Fruit fly (Drosophila melanogaster): ENCODE measurements around the gene CG4362.

Gene CG4362

dm6 chr3R:20273568-20273967, 33.8 kb downstream of the CG4362 start (continued):
- peak; percentile 75 for TF ChIP-seq lab (GFP tag; optimal IDR thresholded peaks at IDR 0.05)
- TF ChIP-seq her (GFP tag; optimal IDR thresholded peaks at IDR 0.05) = peak; percentile 5
- peak; percentile 69 for TF ChIP-seq sens (GFP tag)
- no peak for TF ChIP-seq wek (GFP tag; optimal IDR thresholded peaks at IDR 0.05)
- TF ChIP-seq Blimp-1 (GFP tag; optimal IDR thresholded peaks at IDR 0.05) = peak; percentile 6
- 0 out of 3 replicates have a peak, but pooled peaks have one; percentile 27 for TF ChIP-seq Dbx (GFP tag; IDR thresholded peaks at IDR 0.05)

dm6 chr3R:20265969-20266368, 41.4 kb downstream of the CG4362 start:
- TF ChIP-seq fd64A (GFP tag; optimal IDR thresholded peaks at IDR 0.05) = no peak
- TF ChIP-seq E2f1 (GFP tag; IDR thresholded peaks at IDR 0.05) = 0 out of 2 replicates have a peak, but pooled peaks have one; percentile 17
- no peak for TF ChIP-seq sna (GFP tag; IDR thresholded peaks at IDR 0.05; ENCODE audit: partially characterized antibody)
- peak; percentile 55 for TF ChIP-seq crol (GFP tag; IDR thresholded peaks at IDR 0.05)
- TF ChIP-seq ham (GFP tag; IDR thresholded peaks at IDR 0.05) = no peak
- peak in 1 of 3 experiments; percentile 44 for TF ChIP-seq Stat92E (GFP tag; optimal IDR thresholded peaks at IDR 0.05)
- TF ChIP-seq sr (GFP tag; IDR thresholded peaks at IDR 0.05) = peak; percentile 82
- TF ChIP-seq HmgZ (tag; optimal IDR thresholded peaks at IDR 0.05) = peak; percentile 12
- TF ChIP-seq Ets97D (GFP tag; optimal IDR thresholded peaks at IDR 0.05) = no peak
- peak; percentile 8 for TF ChIP-seq CG10543 (GFP tag; optimal IDR thresholded peaks at IDR 0.05)
- no peak for TF ChIP-seq CG8388 (GFP tag; optimal IDR thresholded peaks at IDR 0.05)
- TF ChIP-seq CG7839 (tag; optimal IDR thresholded peaks at IDR 0.05) = no peak
- peak; percentile 56 for TF ChIP-seq sens (GFP tag)
- no peak for TF ChIP-seq CG13296 (GFP tag; optimal IDR thresholded peaks at IDR 0.05)
- TF ChIP-seq CG34224 (GFP tag; IDR thresholded peaks at IDR 0.05; ENCODE audit: partially characterized antibody) = peak; percentile 16; the same call in 1 of the 3 replicates
- TF ChIP-seq CG6272 (GFP tag; IDR thresholded peaks at IDR 0.05) = no peak
- TF ChIP-seq Fer1 (GFP tag; optimal IDR thresholded peaks at IDR 0.05) = peak; percentile 7
- no peak for TF ChIP-seq Vsx1 (GFP tag; optimal IDR thresholded peaks at IDR 0.05)
- no peak for TF ChIP-seq Drgx (GFP tag; IDR thresholded peaks at IDR 0.05)
- no peak for TF ChIP-seq Max (GFP tag; optimal IDR thresholded peaks at IDR 0.05)
- peak in 1 of 2 experiments; percentile 14 for TF ChIP-seq Pdp1 (GFP tag; optimal IDR thresholded peaks at IDR 0.05)
- no peak for TF ChIP-seq klu (GFP tag; IDR thresholded peaks at IDR 0.05)
- no peak for TF ChIP-seq CG7271 (tag; optimal IDR thresholded peaks at IDR 0.05)
- no peak for TF ChIP-seq Hsf (GFP tag; optimal IDR thresholded peaks at IDR 0.05)
- no peak for TF ChIP-seq ems (GFP tag; optimal IDR thresholded peaks at IDR 0.05)
- no peak for TF ChIP-seq CG7745 (tag; optimal IDR thresholded peaks at IDR 0.05)
- peak; percentile 32 for TF ChIP-seq grn (GFP tag; optimal IDR thresholded peaks at IDR 0.05)
- no peak for TF ChIP-seq kah (GFP tag; optimal IDR thresholded peaks at IDR 0.05)
- TF ChIP-seq CG34376 (GFP tag; optimal IDR thresholded peaks at IDR 0.05) = peak; percentile 31
- TF ChIP-seq rib (GFP tag; IDR thresholded peaks at IDR 0.05) = peak; percentile 20; the same call in 1 of the 2 replicates
- TF ChIP-seq chinmo (GFP tag; IDR thresholded peaks at IDR 0.05; ENCODE audit: partially characterized antibody) = peak; percentile 80; the same call in 2 of the 4 replicates
- no peak for TF ChIP-seq gce (GFP tag; IDR thresholded peaks at IDR 0.05)
- no peak for TF ChIP-seq cad (GFP tag; optimal IDR thresholded peaks at IDR 0.05)
- TF ChIP-seq CG1792 (GFP tag; optimal IDR thresholded peaks at IDR 0.05) = no peak
